Worm (Caenorhabditis elegans): ENCODE data around the gene vmo-1.

Gene vmo-1

ce11 chrV:20555120-20555519 lies 2.2 kb upstream of the vmo-1 start, which contains the start of gene Y38H6C.21:
Gene Y38H6C.21, minus strand, starts transcription at chrV:20555267.
- TF ChIP-seq egl-43 (GFP tag; IDR thresholded peaks at IDR 0.05): no peak
- no peak for TF ChIP-seq Y5F2A.4 (GFP tag; optimal IDR thresholded peaks at IDR 0.05)
- no peak for TF ChIP-seq daf-19 (GFP tag; conservative IDR thresholded peaks at IDR 0.05)
- TF ChIP-seq dmd-6 (GFP tag; IDR thresholded peaks at IDR 0.05): peak; percentile 61

- no peak for TF ChIP-seq rbr-2 (tag; optimal IDR thresholded peaks at IDR 0.05)
- no peak for TF ChIP-seq ztf-7 (tag; optimal IDR thresholded peaks at IDR 0.05)
- TF ChIP-seq unc-62 (GFP tag; optimal IDR thresholded peaks at IDR 0.05 in 1 of 2): peak in 1 of 2 experiments; percentile 18
- TF ChIP-seq unc-62 (tag; optimal IDR thresholded peaks at IDR 0.05): no peak
Measured at ce11 chrV:20551096-20551495, 1.8 kb downstream of the vmo-1 start, which contains the start of gene Y38H6C.20. Gene Y38H6C.20, minus strand, starts transcription at chrV:20551196.

DNA sequence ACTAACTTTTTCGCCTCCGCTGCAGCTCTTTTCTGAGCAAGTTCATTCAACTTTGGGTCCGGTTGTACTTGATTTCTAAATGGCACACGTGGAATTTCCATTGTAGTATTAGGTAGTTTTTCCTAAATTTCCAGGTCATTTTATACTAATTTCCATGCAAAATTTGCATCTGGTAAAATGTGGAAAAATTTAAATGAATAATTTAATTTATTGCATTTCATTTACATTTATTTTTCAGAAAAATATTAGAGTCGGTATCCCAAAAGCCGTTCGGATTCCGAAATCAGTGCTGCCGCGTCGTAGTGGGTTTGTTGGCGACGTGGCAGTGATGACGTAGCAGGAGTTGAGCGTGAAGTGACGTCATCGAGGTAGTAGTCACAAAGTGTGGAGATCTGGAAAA lies 5.8 kb downstream of the vmo-1 start, which contains the start of gene Y38H6C.18:
Gene Y38H6C.18, minus strand, starts transcription at position 101 of the 400 bp plus-strand sequence.
- TF ChIP-seq ztf-7 (tag; optimal IDR thresholded peaks at IDR 0.05): no peak
- no peak for TF ChIP-seq egl-27 (tag; optimal IDR thresholded peaks at IDR 0.05)
- TF ChIP-seq php-3 (GFP tag; IDR thresholded peaks at IDR 0.05): no peak
- no peak for TF ChIP-seq nhr-237 (tag; optimal IDR thresholded peaks at IDR 0.05)
- TF ChIP-seq mxl-3 (GFP tag; optimal IDR thresholded peaks at IDR 0.05): no peak
- no peak for TF ChIP-seq Y75B8A.6 (GFP tag; IDR thresholded peaks at IDR 0.05)
- no peak for TF ChIP-seq lin-15B (tag; optimal IDR thresholded peaks at IDR 0.05)
- no peak for TF ChIP-seq nhr-10 (tag; optimal IDR thresholded peaks at IDR 0.05)
- no peak for TF ChIP-seq daf-16 (GFP tag; optimal IDR thresholded peaks at IDR 0.05)
- TF ChIP-seq daf-16 (tag; optimal IDR thresholded peaks at IDR 0.05): no peak
- TF ChIP-seq madf-5 (GFP tag; IDR thresholded peaks at IDR 0.05): no peak
- no peak for TF ChIP-seq nhr-11 (tag; optimal IDR thresholded peaks at IDR 0.05)
- no peak for TF ChIP-seq D1046.2 (GFP tag; IDR thresholded peaks at IDR 0.05)
- no peak for TF ChIP-seq ztf-11 (tag; optimal IDR thresholded peaks at IDR 0.05)
- TF ChIP-seq Y5F2A.4 (GFP tag; optimal IDR thresholded peaks at IDR 0.05): no peak
- TF ChIP-seq Y105C5A.15 (GFP tag; IDR thresholded peaks at IDR 0.05): no peak
- TF ChIP-seq zip-2 (tag; optimal IDR thresholded peaks at IDR 0.05): no peak
- no peak for TF ChIP-seq daf-8 (GFP tag; IDR thresholded peaks at IDR 0.05)
- TF ChIP-seq lir-3 (tag; optimal IDR thresholded peaks at IDR 0.05): no peak
- no peak for TF ChIP-seq daf-12 (tag; optimal IDR thresholded peaks at IDR 0.05)

ce11 chrV:20545742-20546141 lies 7.1 kb downstream of the vmo-1 start:
- TF ChIP-seq nhr-41 (GFP tag; IDR thresholded peaks at IDR 0.05) (no peak), snpc-1.2 (GFP tag; IDR thresholded peaks at IDR 0.05) (no peak), daf-16 (GFP tag; optimal IDR thresholded peaks at IDR 0.05) (no peak), daf-16 (tag; optimal IDR thresholded peaks at IDR 0.05) (peak; percentile 71), F10B5.3 (tag; optimal IDR thresholded peaks at IDR 0.05) (no peak), pqm-1 (tag; optimal IDR thresholded peaks at IDR 0.05) (peak; percentile 2), ceh-82 (tag; optimal IDR thresholded peaks at IDR 0.05) (no peak), Y5F2A.4 (GFP tag; optimal IDR thresholded peaks at IDR 0.05) (no peak), zfp-2 (tag; optimal IDR thresholded peaks at IDR 0.05) (no peak), lin-15B (tag; optimal IDR thresholded peaks at IDR 0.05) (no peak), ceh-44 (GFP tag; IDR thresholded peaks at IDR 0.05) (no peak), dve-1 (tag; optimal IDR thresholded peaks at IDR 0.05; ENCODE audit: insufficient read depth) (no peak), jun-1 (tag; optimal IDR thresholded peaks at IDR 0.05) (no peak)

ce11 chrV:20544610-20545009 lies 8.3 kb downstream of the vmo-1 start:
- TF ChIP-seq nhr-28 (tag; optimal IDR thresholded peaks at IDR 0.05) (peak; percentile 56), daf-16 (GFP tag; optimal IDR thresholded peaks at IDR 0.05) (no peak), daf-16 (tag; optimal IDR thresholded peaks at IDR 0.05) (peak; percentile 84), nhr-77 (tag; optimal IDR thresholded peaks at IDR 0.05) (peak; percentile 23), attf-4 (tag; optimal IDR thresholded peaks at IDR 0.05) (no peak), Y75B8A.6 (GFP tag; IDR thresholded peaks at IDR 0.05) (no peak)
